Worm (Caenorhabditis elegans): ENCODE measurements around the gene F23D12.7.

The F23D12.7 gene

DNA sequence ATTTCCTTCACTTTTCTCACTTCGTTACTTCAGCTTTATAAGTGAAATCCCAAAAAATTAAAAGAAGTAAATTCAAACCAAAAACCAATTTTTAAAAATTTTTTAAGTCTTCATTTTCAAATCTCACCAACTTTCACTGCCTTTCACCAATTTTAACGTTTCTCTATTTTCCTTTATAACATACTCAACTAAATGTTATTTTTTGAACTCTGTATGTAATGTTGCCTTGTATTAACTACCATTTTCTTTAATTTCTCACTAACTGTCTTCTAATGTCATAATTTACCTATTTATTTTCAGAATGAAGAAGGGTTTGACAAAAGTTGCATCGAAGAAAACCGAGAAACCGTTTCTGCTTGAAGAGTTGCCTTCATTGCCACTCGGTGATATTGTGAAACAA, 8.9 kb downstream of the F23D12.7 start, which contains the start of gene F23D12.4:
F23D12.4 (plus strand) TSS at position 301 of the 400 bp plus-strand sequence.
- no peak for TF ChIP-seq gei-8 (GFP tag; optimal IDR thresholded peaks at IDR 0.05)
- TF ChIP-seq ceh-32 (tag; optimal IDR thresholded peaks at IDR 0.05; ENCODE audit: poor library complexity): no peak

DNA sequence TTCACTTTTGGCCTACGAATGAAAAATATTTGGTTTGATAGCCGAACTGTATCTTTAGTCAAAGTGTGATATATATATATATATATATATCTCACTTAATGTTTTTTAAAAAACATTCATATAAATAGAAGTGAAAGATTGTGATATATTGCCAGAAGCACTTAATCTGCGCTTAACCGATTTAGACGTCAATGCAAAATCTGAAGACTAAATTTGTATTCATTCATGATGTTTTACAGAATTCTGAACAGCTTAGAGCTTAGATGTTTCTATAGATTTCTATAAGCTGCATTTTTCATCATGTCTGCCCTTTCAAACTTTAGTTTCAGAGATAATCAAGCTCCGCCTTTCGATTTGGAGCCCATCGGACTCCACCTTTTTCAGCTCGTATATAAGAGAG, 11.3 kb downstream of the F23D12.7 start, which contains the start of gene F23D12.3:
F23D12.3 (plus strand) TSS at position 301 of the 400 bp plus-strand sequence.
- TF ChIP-seq dmd-8 (GFP tag; IDR thresholded peaks at IDR 0.05) (no peak), egl-43 (GFP tag; IDR thresholded peaks at IDR 0.05) (no peak), zag-1 (tag; optimal IDR thresholded peaks at IDR 0.05) (no peak), lin-39 (tag; optimal IDR thresholded peaks at IDR 0.05) (no peak)

DNA sequence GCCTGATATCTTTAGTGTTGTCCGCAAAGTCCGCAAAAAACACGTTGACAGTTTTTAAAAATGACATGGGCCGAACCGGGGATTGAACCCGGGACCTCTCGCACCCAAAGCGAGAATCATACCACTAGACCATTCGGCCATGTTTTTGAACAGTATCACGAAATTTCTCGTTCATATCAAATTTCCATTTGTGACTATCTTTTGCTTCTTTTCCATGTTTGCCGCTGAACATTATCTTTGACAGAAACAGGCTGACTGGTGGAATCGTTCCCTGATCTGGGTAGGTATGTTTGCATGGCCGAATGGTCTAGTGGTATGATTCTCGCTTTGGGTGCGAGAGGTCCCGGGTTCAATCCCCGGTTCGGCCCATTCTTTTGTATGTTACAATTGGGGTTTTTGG, 15.8 kb downstream of the F23D12.7 start:
- peak; percentile 18; the same call in 1 of the 2 replicates for TF ChIP-seq ceh-20 (GFP tag; IDR thresholded peaks at IDR 0.05)
- peak; percentile 21; the same call in 1 of the 2 replicates for TF ChIP-seq tra-1 (GFP tag; IDR thresholded peaks at IDR 0.05)
- TF ChIP-seq snpc-1.2 (GFP tag; IDR thresholded peaks at IDR 0.05): peak; percentile 60
- TF ChIP-seq dmd-9 (GFP tag; IDR thresholded peaks at IDR 0.05): peak; percentile 62; the same call in 1 of the 2 replicates
- peak; percentile 48 for TF ChIP-seq zip-2 (tag; optimal IDR thresholded peaks at IDR 0.05)
- 0 out of 2 replicates have a peak, but pooled peaks have one; percentile 57 for TF ChIP-seq F26F4.8 (GFP tag; conservative IDR thresholded peaks at IDR 0.05)
- TF ChIP-seq saeg-2 (GFP tag; IDR thresholded peaks at IDR 0.05): 0 out of 2 replicates have a peak, but pooled peaks have one; percentile 49
- peak; percentile 7 for TF ChIP-seq rbr-2 (tag; optimal IDR thresholded peaks at IDR 0.05)
- TF ChIP-seq T20F7.1 (GFP tag; optimal IDR thresholded peaks at IDR 0.05): peak; percentile 9
- TF ChIP-seq nhr-102 (tag; optimal IDR thresholded peaks at IDR 0.05): peak; percentile 71
- TF ChIP-seq zfp-2 (tag; optimal IDR thresholded peaks at IDR 0.05): peak; percentile 43
- TF ChIP-seq zfp-3 (GFP tag; conservative IDR thresholded peaks at IDR 0.05): peak; percentile 49; the same call in 1 of the 2 replicates
- TF ChIP-seq duxl-1 (tag; optimal IDR thresholded peaks at IDR 0.05; ENCODE audit: poor library complexity): peak; percentile 53
- TF ChIP-seq mxl-3 (GFP tag; optimal IDR thresholded peaks at IDR 0.05): peak; percentile 44
- TF ChIP-seq nhr-28 (tag; optimal IDR thresholded peaks at IDR 0.05): peak; percentile 40
- peak; percentile 37 for TF ChIP-seq hlh-30 (tag; optimal IDR thresholded peaks at IDR 0.05; ENCODE audit: insufficient read depth)
- peak in 1 of 2 experiments; percentile 79 for TF ChIP-seq daf-16 (GFP tag; optimal IDR thresholded peaks at IDR 0.05)
- peak; percentile 66 for TF ChIP-seq daf-16 (tag; optimal IDR thresholded peaks at IDR 0.05)
- TF ChIP-seq nhr-48 (tag; optimal IDR thresholded peaks at IDR 0.05): peak; percentile 71
- TF ChIP-seq hmg-1.1 (GFP tag; IDR thresholded peaks at IDR 0.05): peak; percentile 65
- peak; percentile 84 for TF ChIP-seq aha-1 (tag)
- TF ChIP-seq ctbp-1 (GFP tag; IDR thresholded peaks at IDR 0.05): 0 out of 2 replicates have a peak, but pooled peaks have one; percentile 46
- TF ChIP-seq dmd-6 (GFP tag; IDR thresholded peaks at IDR 0.05): peak; percentile 43
- peak; percentile 51 for TF ChIP-seq spr-1 (tag; optimal IDR thresholded peaks at IDR 0.05)
- peak; percentile 2 for TF ChIP-seq nhr-25 (tag; optimal IDR thresholded peaks at IDR 0.05; ENCODE audit: borderline replicate concordance, insufficient read depth)
- 0 out of 2 replicates have a peak, but pooled peaks have one; percentile 71 for TF ChIP-seq mdt-29 (GFP tag; IDR thresholded peaks at IDR 0.05)
- TF ChIP-seq lin-13 (GFP tag; optimal IDR thresholded peaks at IDR 0.05): peak; percentile 48
- peak; percentile 58 for TF ChIP-seq lim-7 (GFP tag; IDR thresholded peaks at IDR 0.05)
- TF ChIP-seq php-3 (GFP tag; IDR thresholded peaks at IDR 0.05): peak; percentile 59; the same call in 1 of the 2 replicates
- TF ChIP-seq nhr-42 (GFP tag; IDR thresholded peaks at IDR 0.05): 0 out of 2 replicates have a peak, but pooled peaks have one; percentile 36
- TF ChIP-seq gei-8 (GFP tag; optimal IDR thresholded peaks at IDR 0.05): peak; percentile 45
- peak; percentile 75; the same call in 1 of the 2 replicates for TF ChIP-seq D1046.2 (GFP tag; IDR thresholded peaks at IDR 0.05)
- peak; percentile 65; the same call in 1 of the 2 replicates for TF ChIP-seq nhr-41 (GFP tag; IDR thresholded peaks at IDR 0.05)
